Worm (Caenorhabditis elegans) whole organism, L4 larva: Measurements from ENCODE around the gene Y38E10A.22.

Experiments
- F10B5.3 ChIP-seq: sonication (generic microtip); optimal IDR thresholded peaks from 2 replicates; lab custom pipeline; 2016; ENCODE audit warnings: mild to moderate bottlenecking, missing genetic modification characterization, missing compliant biosample characterization
- F37D6.2 ChIP-seq: sonication (generic microtip); optimal IDR thresholded peaks from 2 replicates; lab custom pipeline; 2016; ENCODE audit warnings: mild to moderate bottlenecking, missing genetic modification characterization, missing compliant biosample characterization
- R02D3.7 ChIP-seq: fragments of 150-350 bp; sonication (generic microtip); optimal IDR thresholded peaks from 3 replicates; lab custom pipeline; 2014; ENCODE audit warnings: missing biosample characterization, missing genetic modification characterization
- T20F7.1 ChIP-seq: fragments of 200-800 bp; sonication (Bioruptor generic); optimal IDR thresholded peaks from 2 replicates; lab custom pipeline; 2018; ENCODE audit warnings: mild to moderate bottlenecking, missing genetic modification characterization, missing compliant biosample characterization
- T26A8.4 ChIP-seq: fragments of 200-800 bp; sonication (Bioruptor generic); IDR thresholded peaks from 2 replicates; pipeline ENCODE4 v1.3.6; 2022; ENCODE audit warnings: missing genetic modification characterization, missing compliant biosample characterization
- Y105C5A.15 ChIP-seq: fragments of 200-800 bp; sonication (Bioruptor generic); IDR thresholded peaks from 2 replicates; pipeline ENCODE4 v1.3.6; 2022; ENCODE audit warnings: missing genetic modification characterization, missing compliant biosample characterization
- Y75B8A.6 ChIP-seq: fragments of 200-800 bp; sonication (Bioruptor generic); IDR thresholded peaks from 2 replicates; pipeline ENCODE4 v1.3.6; 2022; ENCODE audit warnings: missing genetic modification reagents, missing genetic modification characterization, missing compliant biosample characterization
- ama-1 ChIP-seq: fragments of 150-350 bp; optimal IDR thresholded peaks from 2 replicates; lab custom pipeline; 2014; ENCODE audit warnings: inconsistent platforms, mixed read lengths
- attf-4 ChIP-seq: sonication (generic microtip); optimal IDR thresholded peaks from 3 replicates; lab custom pipeline; 2017; ENCODE audit warnings: missing biosample characterization, missing genetic modification characterization
- ceh-20 ChIP-seq: fragments of 200-800 bp; sonication (Bioruptor generic); IDR thresholded peaks from 2 replicates; pipeline ENCODE4 v1.3.6; 2022; ENCODE audit warnings: missing genetic modification reagents, missing genetic modification characterization, missing compliant biosample characterization
- ceh-28 ChIP-seq: fragments of 150-350 bp; optimal IDR thresholded peaks from 2 replicates; lab custom pipeline; 2014; ENCODE audit warnings: missing biosample characterization, missing genetic modification reagents, missing genetic modification characterization
- ceh-32 ChIP-seq: sonication (generic microtip); optimal IDR thresholded peaks from 2 replicates; lab custom pipeline; 2016; ENCODE audit warnings: mild to moderate bottlenecking, missing genetic modification characterization, missing compliant biosample characterization; ENCODE audit not compliant: poor library complexity
- daf-12 ChIP-seq: fragments of 150-350 bp; optimal IDR thresholded peaks from 2 replicates; lab custom pipeline; 2014; ENCODE audit warnings: missing biosample characterization, missing genetic modification reagents, missing genetic modification characterization
- daf-19 ChIP-seq: fragments of 200-800 bp; sonication (Bioruptor generic); conservative IDR thresholded peaks from 2 replicates; pipeline ENCODE4 v1.3.6; 2022; ENCODE audit warnings: missing genetic modification characterization, missing compliant biosample characterization
- dmd-6 ChIP-seq: fragments of 200-800 bp; sonication (Bioruptor generic); IDR thresholded peaks from 2 replicates; pipeline ENCODE4 v1.3.6; 2022; ENCODE audit warnings: missing genetic modification reagents, missing genetic modification characterization, missing compliant biosample characterization
- dmd-9 ChIP-seq: fragments of 200-800 bp; sonication (Bioruptor generic); IDR thresholded peaks from 2 replicates; pipeline ENCODE4 v1.3.6; 2022; ENCODE audit warnings: missing genetic modification reagents, missing genetic modification characterization, missing compliant biosample characterization
- dpl-1 ChIP-seq: fragments of 150-350 bp; optimal IDR thresholded peaks from 2 replicates; lab custom pipeline; 2014; ENCODE audit warnings: missing biosample characterization, missing genetic modification reagents, missing genetic modification characterization
- duxl-1 ChIP-seq: sonication (generic microtip); optimal IDR thresholded peaks from 2 replicates; lab custom pipeline; 2016; ENCODE audit warnings: mild to moderate bottlenecking, missing genetic modification characterization, moderate library complexity, missing compliant biosample characterization; ENCODE audit not compliant: poor library complexity
- egl-43 ChIP-seq: fragments of 200-800 bp; sonication (Bioruptor generic); IDR thresholded peaks from 2 replicates; pipeline ENCODE4 v1.3.6; 2022; ENCODE audit warnings: missing genetic modification reagents, missing genetic modification characterization, missing compliant biosample characterization
- hlh-11 ChIP-seq: fragments of 200-800 bp; sonication (Bioruptor generic); optimal IDR thresholded peaks from 2 replicates; lab custom pipeline; 2018; ENCODE audit warnings: mild to moderate bottlenecking, missing genetic modification characterization, missing compliant biosample characterization
- hlh-30 ChIP-seq: sonication (generic microtip); optimal IDR thresholded peaks from 2 replicates; lab custom pipeline; 2017; ENCODE audit warnings: antibody characterized with exemption, mild to moderate bottlenecking, missing genetic modification characterization, missing compliant biosample characterization; ENCODE audit not compliant: insufficient read depth
- lim-7 ChIP-seq: fragments of 200-800 bp; sonication (Bioruptor generic); IDR thresholded peaks from 2 replicates; pipeline ENCODE4 v1.3.6; 2022; ENCODE audit warnings: missing genetic modification characterization, missing compliant biosample characterization
- lin-1 ChIP-seq: fragments of 200-800 bp; sonication (Bioruptor generic); IDR thresholded peaks from 2 replicates; pipeline ENCODE4 v1.3.6; 2022; ENCODE audit warnings: missing genetic modification reagents, missing genetic modification characterization, missing compliant biosample characterization
- lin-38 ChIP-seq: fragments of 200-800 bp; sonication (Bioruptor generic); IDR thresholded peaks from 2 replicates; pipeline ENCODE4 v1.3.6; 2022; ENCODE audit warnings: missing genetic modification reagents, missing genetic modification characterization, missing compliant biosample characterization
- madf-9 ChIP-seq: fragments of 200-800 bp; sonication (Bioruptor generic); conservative IDR thresholded peaks from 2 replicates; pipeline ENCODE4 v1.3.6; 2022; ENCODE audit warnings: missing genetic modification reagents, missing genetic modification characterization, missing compliant biosample characterization
- mdl-1 ChIP-seq, 2 experiments: fragments of 150-350 bp in 1 of 2; sonication (generic microtip) in 1 of 2; optimal IDR thresholded peaks; 2 replicates each; lab custom pipeline; 2014 to 2017; ENCODE audit warnings: missing biosample characterization in 2 of 2, missing genetic modification characterization in 2 of 2
- mdt-29 ChIP-seq: fragments of 200-800 bp; sonication (Bioruptor generic); IDR thresholded peaks from 2 replicates; pipeline ENCODE4 v1.3.6; 2022; ENCODE audit warnings: missing genetic modification reagents, missing genetic modification characterization, missing compliant biosample characterization
- mep-1 ChIP-seq: fragments of 150-350 bp; sonication (generic microtip); optimal IDR thresholded peaks from 3 replicates; lab custom pipeline; 2014; ENCODE audit warnings: missing biosample characterization, missing genetic modification characterization
- mes-2 ChIP-seq: sonication (generic microtip); optimal IDR thresholded peaks from 2 replicates; lab custom pipeline; 2016; ENCODE audit warnings: missing genotype, mild to moderate bottlenecking, missing genetic modification characterization, missing compliant biosample characterization; ENCODE audit not compliant: poor library complexity, severe bottlenecking
- mxl-2 ChIP-seq: fragments of 200-800 bp; sonication (Bioruptor generic); conservative IDR thresholded peaks from 2 replicates; pipeline ENCODE4 v1.3.6; 2022; ENCODE audit warnings: missing genetic modification reagents, missing genetic modification characterization, missing compliant biosample characterization
- nhr-10 ChIP-seq: fragments of 150-350 bp; optimal IDR thresholded peaks from 2 replicates; lab custom pipeline; 2014; ENCODE audit warnings: missing biosample characterization, missing genetic modification characterization
- nhr-25 ChIP-seq: sonication (generic microtip); optimal IDR thresholded peaks from 2 replicates; lab custom pipeline; 2017; ENCODE audit warnings: missing genetic modification characterization, mild to moderate bottlenecking, missing compliant biosample characterization, antibody characterized with exemption, moderate library complexity, borderline replicate concordance; ENCODE audit not compliant: insufficient read depth
- php-3 ChIP-seq: fragments of 200-800 bp; sonication (Bioruptor generic); IDR thresholded peaks from 2 replicates; pipeline ENCODE4 v1.3.6; 2022; ENCODE audit warnings: missing genetic modification reagents, missing genetic modification characterization, missing compliant biosample characterization
- rbr-2 ChIP-seq: sonication (generic microtip); optimal IDR thresholded peaks from 2 replicates; lab custom pipeline; 2016; ENCODE audit warnings: missing genotype, missing genetic modification characterization, missing compliant biosample characterization
- set-16 ChIP-seq: fragments of 200-800 bp; sonication (Bioruptor generic); IDR thresholded peaks from 2 replicates; pipeline ENCODE4 v1.3.6; 2022; ENCODE audit warnings: missing genetic modification reagents, missing genetic modification characterization, missing compliant biosample characterization
- skn-1 ChIP-seq: fragments of 150-350 bp; optimal IDR thresholded peaks from 2 replicates; lab custom pipeline; 2014; ENCODE audit warnings: missing biosample characterization, missing genetic modification characterization
- snpc-1.2 ChIP-seq: fragments of 200-800 bp; sonication (Bioruptor generic); IDR thresholded peaks from 2 replicates; pipeline ENCODE4 v1.3.6; 2022; ENCODE audit warnings: missing genetic modification reagents, missing genetic modification characterization, missing compliant biosample characterization
- snpc-4 ChIP-seq: fragments of 150-350 bp; optimal IDR thresholded peaks from 2 replicates; lab custom pipeline; 2014; ENCODE audit warnings: missing biosample characterization, missing genetic modification characterization
- spr-1 ChIP-seq: sonication (generic microtip); optimal IDR thresholded peaks from 2 replicates; lab custom pipeline; 2016; ENCODE audit warnings: mild to moderate bottlenecking, missing genetic modification characterization, missing compliant biosample characterization
- tra-1 ChIP-seq: fragments of 200-800 bp; sonication (Bioruptor generic); IDR thresholded peaks from 2 replicates; pipeline ENCODE4 v1.3.6; 2022; ENCODE audit warnings: missing genetic modification reagents, missing genetic modification characterization, missing compliant biosample characterization
- unc-130 ChIP-seq: sonication (generic microtip); optimal IDR thresholded peaks from 2 replicates; lab custom pipeline; 2016; ENCODE audit warnings: missing genetic modification reagents, missing genetic modification characterization, missing compliant biosample characterization
- unc-62 ChIP-seq, 3 experiments: fragments of 150-350 bp in 1 of 3; sonication (generic microtip); optimal IDR thresholded peaks in 2 of 3; peaks in 1 of 3; 1 replicate in 1 of 3; 2 replicates in 2 of 3; lab custom pipeline; 2014 to 2017; ENCODE audit warnings: missing biosample characterization in 3 of 3, missing genetic modification characterization in 3 of 3, missing genetic modification reagents in 3 of 3, missing genotype in 1 of 3
- vab-7 ChIP-seq: fragments of 200-800 bp; sonication (Bioruptor generic); IDR thresholded peaks from 2 replicates; pipeline ENCODE4 v1.3.6; 2022; ENCODE audit warnings: missing genetic modification reagents, missing genetic modification characterization, missing compliant biosample characterization
- zfp-2 ChIP-seq: sonication (generic microtip); optimal IDR thresholded peaks from 2 replicates; lab custom pipeline; 2016; ENCODE audit warnings: mild to moderate bottlenecking, missing genetic modification characterization, missing compliant biosample characterization
- zip-11 ChIP-seq: fragments of 200-800 bp; sonication (Bioruptor generic); IDR thresholded peaks from 2 replicates; pipeline ENCODE4 v1.3.6; 2022; ENCODE audit warnings: missing genetic modification characterization, missing compliant biosample characterization
- zip-2 ChIP-seq: fragments of 150-350 bp; optimal IDR thresholded peaks from 2 replicates; lab custom pipeline; 2014; ENCODE audit warnings: missing biosample characterization, missing genetic modification characterization
- ztf-11 ChIP-seq: fragments of 150-350 bp; optimal IDR thresholded peaks from 2 replicates; lab custom pipeline; 2014; ENCODE audit warnings: missing biosample characterization, missing genetic modification characterization

The Y38E10A.22 gene

DNA sequence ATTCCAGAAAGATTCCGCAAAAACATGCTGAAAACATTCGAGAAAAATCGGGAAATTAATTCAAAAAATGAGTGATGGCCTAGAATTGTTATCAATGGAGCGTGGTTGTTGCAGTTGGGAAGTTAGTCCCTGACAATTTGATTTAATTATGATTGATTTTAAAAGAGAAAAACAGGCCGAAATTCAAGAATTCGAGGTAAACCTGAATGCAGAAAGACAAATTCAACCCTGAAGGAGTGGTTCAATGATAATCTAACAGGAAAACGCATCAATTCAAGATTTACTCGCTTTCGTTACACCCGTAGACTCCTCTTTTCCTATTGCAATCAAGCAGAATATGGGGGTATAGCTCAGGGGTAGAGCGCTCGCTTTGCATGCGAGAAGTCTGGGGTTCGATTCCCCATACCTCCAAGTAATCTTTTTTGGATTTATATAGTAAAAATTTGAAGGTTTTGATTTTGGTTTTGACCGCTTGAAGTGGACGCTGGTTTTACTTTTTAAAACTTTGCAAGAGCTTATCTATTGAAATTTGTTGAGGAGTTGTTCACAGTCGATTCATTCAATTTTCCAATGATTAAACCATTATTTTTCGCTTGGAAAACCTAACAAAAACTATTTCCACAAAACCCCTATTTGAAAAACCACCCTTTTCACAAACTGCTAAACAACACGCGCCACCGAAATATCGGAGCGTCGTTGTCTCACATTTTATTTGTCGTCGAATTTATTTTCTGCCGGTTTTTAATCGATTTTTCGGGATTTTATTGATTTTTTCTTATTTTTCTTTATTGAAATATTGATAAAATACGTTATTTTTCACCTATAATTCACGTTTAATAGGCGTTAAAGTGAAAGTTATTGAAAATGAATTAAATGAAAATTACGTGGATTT lies 611 bp upstream of the Y38E10A.22 start (continued):
- TF ChIP-seq Y75B8A.6 (GFP tag; lab: Robert Waterston, UW) (0 out of 2 replicates have a peak, but pooled peaks have one; percentile 81), lin-1 (GFP tag; lab: Robert Waterston, UW) (0 out of 2 replicates have a peak, but pooled peaks have one; percentile 24), unc-62 (GFP tag; optimal IDR thresholded peaks at IDR 0.05 in 1 of 2; lab: Kevin White, UChicago) (no peak), unc-62 (tag; optimal IDR thresholded peaks at IDR 0.05; lab: Kevin White, UChicago) (no peak), unc-130 (GFP tag; lab: Kevin White, UChicago) (peak; percentile 77), dmd-6 (GFP tag; lab: Robert Waterston, UW) (peak; percentile 62), rbr-2 (tag; lab: Kevin White, UChicago) (peak; percentile 66), ceh-20 (peak; percentile 49; the same call in 1 of the 2 replicates), F37D6.2 (peak; percentile 17), zfp-2 (tag; lab: Kevin White, UChicago) (peak; percentile 31), mep-1 (peak; percentile 69), ama-1 (no peak), egl-43 (GFP tag; lab: Robert Waterston, UW) (peak; percentile 93), madf-9 (GFP tag; lab: Robert Waterston, UW) (no peak), snpc-1.2 (GFP tag; lab: Robert Waterston, UW) (peak; percentile 74; the same call in 1 of the 2 replicates), spr-1 (tag; lab: Kevin White, UChicago) (peak; percentile 81), zip-11 (GFP tag; lab: Robert Waterston, UW) (0 out of 2 replicates have a peak, but pooled peaks have one; percentile 22), mes-2 (tag; lab: Kevin White, UChicago) (peak; percentile 98), T20F7.1 (peak; percentile 96), ceh-32 (tag; lab: Kevin White, UChicago) (no peak), nhr-10 (tag; lab: Kevin White, UChicago) (no peak), lim-7 (GFP tag; lab: Robert Waterston, UW) (peak; percentile 94), zip-2 (tag; lab: Kevin White, UChicago) (peak; percentile 47), F10B5.3 (tag; lab: Kevin White, UChicago) (peak; percentile 64), mdl-1 (tag; optimal IDR thresholded peaks at IDR 0.05; lab: Kevin White, UChicago) (no peak), Y105C5A.15 (GFP tag; lab: Robert Waterston, UW) (0 out of 2 replicates have a peak, but pooled peaks have one; percentile 56), hlh-11 (tag; lab: Kevin White, UChicago) (peak; percentile 49), vab-7 (GFP tag; lab: Robert Waterston, UW) (peak; percentile 67), ceh-28 (tag; lab: Kevin White, UChicago) (peak; percentile 66), tra-1 (GFP tag; lab: Robert Waterston, UW) (peak; percentile 13; the same call in 1 of the 2 replicates), dpl-1 (peak; percentile 84), duxl-1 (peak; percentile 63), daf-12 (no peak), R02D3.7 (tag; lab: Kevin White, UChicago) (peak; percentile 16), dmd-9 (GFP tag; lab: Robert Waterston, UW) (peak; percentile 65), hlh-30 (tag; lab: Kevin White, UChicago) (peak; percentile 44), mxl-2 (GFP tag; lab: Robert Waterston, UW) (peak; percentile 41; the same call in 1 of the 2 replicates), lin-38 (peak; percentile 97), ztf-11 (tag; lab: Kevin White, UChicago) (no peak), daf-19 (no peak), set-16 (no peak), T26A8.4 (GFP tag; lab: Robert Waterston, UW) (0 out of 2 replicates have a peak, but pooled peaks have one; percentile 60), mdt-29 (peak; percentile 69; the same call in 1 of the 2 replicates), snpc-4 (no peak), attf-4 (tag; lab: Kevin White, UChicago) (no peak), skn-1 (tag; lab: Kevin White, UChicago) (no peak), nhr-25 (tag; lab: Kevin White, UChicago) (no peak), php-3 (GFP tag; lab: Robert Waterston, UW) (0 out of 2 replicates have a peak, but pooled peaks have one; percentile 54)
